Worm (Caenorhabditis elegans): Measurements from ENCODE around the gene Y41E3.19.

ce11 chrIV:15024426-15024825, 31.5 kb upstream of the Y41E3.19 start:
- TF ChIP-seq ref-1 (GFP tag; conservative IDR thresholded peaks at IDR 0.05) (no peak), med-1 (GFP tag; optimal IDR thresholded peaks at IDR 0.05; ENCODE audit: insufficient read depth) (no peak), klf-2 (GFP tag; conservative IDR thresholded peaks at IDR 0.05) (no peak)
